Fruit fly (Drosophila melanogaster) whole organism, adult: ENCODE data around the gene pug.

Experiments
- CG11617 ChIP-seq: fragments of 200-800 bp; sonication (Bioruptor generic); optimal IDR thresholded peaks from 2 replicates; lab custom pipeline; 2017; ENCODE audit warnings: mild to moderate bottlenecking, missing biosample characterization, missing genetic modification reagents, missing genetic modification characterization
- CG12768 ChIP-seq: fragments of 200-800 bp; sonication (Bioruptor generic); optimal IDR thresholded peaks from 2 replicates; lab custom pipeline; 2017; ENCODE audit warnings: missing biosample characterization, missing genetic modification characterization, mild to moderate bottlenecking, moderate library complexity, missing genetic modification reagents
- CG1620 ChIP-seq: fragments of 200-800 bp; sonication (Bioruptor generic); optimal IDR thresholded peaks from 2 replicates; lab custom pipeline; 2016; ENCODE audit warnings: missing biosample characterization, missing genetic modification characterization
- Crg-1 ChIP-seq: fragments of 200-800 bp; sonication (Bioruptor generic); optimal IDR thresholded peaks from 2 replicates; lab custom pipeline; 2016; ENCODE audit warnings: missing biosample characterization, missing genetic modification characterization
- Hr96 ChIP-seq: fragments of 200-800 bp; sonication (Bioruptor generic); optimal IDR thresholded peaks from 2 replicates; lab custom pipeline; 2016; ENCODE audit warnings: missing biosample characterization, missing genetic modification characterization
- kay ChIP-seq: fragments of 200-800 bp; sonication (Bioruptor generic); peaks from one replicate; lab custom pipeline; 2016; ENCODE audit warnings: missing biosample characterization, missing genetic modification characterization, borderline replicate concordance
- ovo ChIP-seq: fragments of 200-800 bp; sonication (Bioruptor generic); optimal IDR thresholded peaks from 2 replicates; lab custom pipeline; 2016; ENCODE audit warnings: missing biosample characterization, missing genetic modification characterization
- tj ChIP-seq: fragments of 200-800 bp; sonication (Bioruptor generic); optimal IDR thresholded peaks from 3 replicates; lab custom pipeline; 2017; ENCODE audit warnings: missing biosample characterization, mild to moderate bottlenecking, missing genetic modification characterization, moderate library complexity

dm6 chr3R:10711148-10711547, 14.8 kb downstream of the pug start, which contains the start of gene CG14689:
- TF ChIP-seq tj, result no peak
- no peak for TF ChIP-seq CG1620 (GFP tag; lab: Kevin White, UChicago)
- TF ChIP-seq Crg-1 (GFP tag; lab: Kevin White, UChicago), result no peak
- TF ChIP-seq CG12768 (GFP tag; lab: Kevin White, UChicago), result no peak
- TF ChIP-seq kay, result no peak
- TF ChIP-seq ovo (GFP tag; lab: Kevin White, UChicago), result no peak
- no peak for TF ChIP-seq CG11617 (GFP tag; lab: Kevin White, UChicago)
- no peak for TF ChIP-seq Hr96 (GFP tag; lab: Kevin White, UChicago)
